Fruit fly (Drosophila melanogaster) whole organism, embryonic: ENCODE measurements around the gene CG14646.
A peak's percentile ranks its signal among the peaks of the same experiment; 100 is the strongest.

Experiments used
- Antp ChIP-seq: fragments of 200-800 bp; sonication (Bioruptor generic); optimal IDR thresholded peaks from 3 replicates; lab custom pipeline; 2016; ENCODE audit warnings: missing biosample characterization, missing genetic modification characterization
- Atf6 ChIP-seq: fragments of 200-800 bp; sonication (Bioruptor generic); IDR thresholded peaks from 2 replicates; pipeline ENCODE4 v1.3.6; 2022; ENCODE audit warnings: missing biosample characterization, missing genetic modification characterization
- B-H2 ChIP-seq: fragments of 200-800 bp; sonication (Bioruptor generic); optimal IDR thresholded peaks from 2 replicates; lab custom pipeline; 2018; ENCODE audit warnings: missing biosample characterization, mild to moderate bottlenecking, missing genetic modification characterization
- BtbVII ChIP-seq: fragments of 200-800 bp; sonication (Bioruptor generic); optimal IDR thresholded peaks from 3 replicates; lab custom pipeline; 2017; ENCODE audit warnings: missing biosample characterization, mild to moderate bottlenecking, missing genetic modification characterization
- CG11723 ChIP-seq: fragments of 200-800 bp; sonication (Bioruptor generic); optimal IDR thresholded peaks from 2 replicates; lab custom pipeline; 2017; ENCODE audit warnings: missing biosample characterization, mild to moderate bottlenecking, missing genetic modification characterization
- CG12744 ChIP-seq: fragments of 200-800 bp; sonication (Bioruptor generic); optimal IDR thresholded peaks from 2 replicates; lab custom pipeline; 2016; ENCODE audit warnings: missing biosample characterization, missing genetic modification characterization
- CG14667 ChIP-seq: fragments of 200-800 bp; sonication (Bioruptor generic); IDR thresholded peaks from 2 replicates; pipeline ENCODE4 v1.3.6; 2022; ENCODE audit warnings: missing biosample characterization, missing genetic modification characterization
- CG14860 ChIP-seq: fragments of 200-800 bp; sonication (Bioruptor generic); IDR thresholded peaks from 3 replicates; pipeline ENCODE4 v1.3.6; 2022; ENCODE audit warnings: missing biosample characterization, missing genetic modification characterization; ENCODE audit not compliant: partially characterized antibody
- CG15011 ChIP-seq: fragments of 200-800 bp; sonication (Bioruptor generic); optimal IDR thresholded peaks from 3 replicates; lab custom pipeline; 2018; ENCODE audit warnings: missing biosample characterization, mild to moderate bottlenecking, missing genetic modification characterization
- CG17328 ChIP-seq: fragments of 200-800 bp; sonication (Bioruptor generic); IDR thresholded peaks from 2 replicates; pipeline ENCODE4 v1.3.6; 2022; ENCODE audit warnings: missing biosample characterization, missing genetic modification characterization
- CG2116 ChIP-seq: fragments of 200-800 bp; sonication (Bioruptor generic); optimal IDR thresholded peaks from 3 replicates; lab custom pipeline; 2018; ENCODE audit warnings: missing biosample characterization, mild to moderate bottlenecking, missing genetic modification characterization
- CG2199 ChIP-seq: fragments of 200-800 bp; sonication (Bioruptor generic); IDR thresholded peaks from 3 replicates; pipeline ENCODE4 v1.3.6; 2022; ENCODE audit warnings: missing biosample characterization, missing genetic modification characterization
- CG34224 ChIP-seq: fragments of 200-800 bp; sonication (Bioruptor generic); IDR thresholded peaks from 3 replicates; pipeline ENCODE4 v1.3.6; 2022; ENCODE audit warnings: missing biosample characterization, missing genetic modification characterization; ENCODE audit not compliant: partially characterized antibody
- CG34376 ChIP-seq: fragments of 200-800 bp; sonication (Bioruptor generic); optimal IDR thresholded peaks from 2 replicates; lab custom pipeline; 2018; ENCODE audit warnings: missing biosample characterization, mild to moderate bottlenecking, missing genetic modification characterization
- CG43689 ChIP-seq: fragments of 200-800 bp; sonication (Bioruptor generic); IDR thresholded peaks from 2 replicates; pipeline ENCODE4 v1.3.6; 2022; ENCODE audit warnings: missing biosample characterization, missing genetic modification characterization
- CG8290 ChIP-seq, 3 experiments: fragments of 200-800 bp; sonication (Bioruptor generic); optimal IDR thresholded peaks; 2 replicates each; lab custom pipeline; 2016 to 2019; ENCODE audit warnings: missing biosample characterization in 3 of 3, missing genetic modification characterization in 3 of 3, mild to moderate bottlenecking in 2 of 3, moderate library complexity in 1 of 3
- CG8924 ChIP-seq: fragments of 200-800 bp; optimal IDR thresholded peaks from 3 replicates; lab custom pipeline; 2019; ENCODE audit warnings: missing biosample characterization, mild to moderate bottlenecking, missing genetic modification characterization, moderate library complexity
- CTCF ChIP-seq: fragments of 200-800 bp; sonication (Bioruptor generic); optimal IDR thresholded peaks from 2 replicates; lab custom pipeline; 2017; ENCODE audit warnings: missing biosample characterization, mild to moderate bottlenecking, missing genetic modification characterization, moderate library complexity
- CrebB ChIP-seq: fragments of 200-800 bp; sonication (Bioruptor generic); optimal IDR thresholded peaks from 3 replicates; lab custom pipeline; 2018; ENCODE audit warnings: missing biosample characterization, mild to moderate bottlenecking, missing genetic modification characterization
- D19A ChIP-seq: fragments of 200-800 bp; optimal IDR thresholded peaks from 3 replicates; lab custom pipeline; 2019; ENCODE audit warnings: missing biosample characterization, mild to moderate bottlenecking, missing genetic modification characterization, moderate library complexity
- Dref ChIP-seq: fragments of 200-800 bp; sonication (Bioruptor generic); IDR thresholded peaks from 2 replicates; pipeline ENCODE4 v1.3.6; 2022; ENCODE audit warnings: missing biosample characterization, missing genetic modification characterization
- HLHmδ ChIP-seq: fragments of 200-800 bp; sonication (Bioruptor generic); optimal IDR thresholded peaks from 2 replicates; lab custom pipeline; 2018; ENCODE audit warnings: missing biosample characterization, mild to moderate bottlenecking, missing genetic modification characterization, moderate library complexity
- Hmr ChIP-seq: fragments of 200-800 bp; sonication (Bioruptor generic); optimal IDR thresholded peaks from 3 replicates; lab custom pipeline; 2017; ENCODE audit warnings: mild to moderate bottlenecking, missing biosample characterization, missing genetic modification reagents, missing genetic modification characterization
- Hmx ChIP-seq: fragments of 200-800 bp; sonication (Bioruptor generic); optimal IDR thresholded peaks from 2 replicates; lab custom pipeline; 2016; ENCODE audit warnings: missing biosample characterization, missing genetic modification characterization
- Hr78 ChIP-seq, 2 experiments: fragments of 200-800 bp in 1 of 2; fragments of >200 bp in 1 of 2; sonication (Bioruptor generic) in 1 of 2; optimal IDR thresholded peaks; 2 replicates each; lab custom pipeline; 2017 to 2019; ENCODE audit warnings: missing biosample characterization in 2 of 2, missing genetic modification characterization in 2 of 2, mild to moderate bottlenecking in 1 of 2, moderate library complexity in 1 of 2
- Kr ChIP-seq: fragments of 200-800 bp; sonication (Bioruptor generic); optimal IDR thresholded peaks from 2 replicates; lab custom pipeline; 2017; ENCODE audit warnings: missing biosample characterization, mild to moderate bottlenecking, missing genetic modification characterization
- Mad ChIP-seq: fragments of 200-800 bp; sonication (Bioruptor generic); optimal IDR thresholded peaks from 2 replicates; lab custom pipeline; 2016; ENCODE audit warnings: missing biosample characterization, missing genetic modification characterization
- Meics ChIP-seq: fragments of 200-800 bp; sonication (Bioruptor generic); optimal IDR thresholded peaks from 2 replicates; lab custom pipeline; 2017; ENCODE audit warnings: missing biosample characterization, mild to moderate bottlenecking, missing genetic modification characterization
- NFAT ChIP-seq: fragments of 200-800 bp; sonication (Bioruptor generic); IDR thresholded peaks from 2 replicates; pipeline ENCODE4 v1.3.6; 2022; ENCODE audit warnings: missing biosample characterization, missing genetic modification characterization
- Opbp ChIP-seq: fragments of 200-800 bp; sonication (Bioruptor generic); IDR thresholded peaks from 3 replicates; pipeline ENCODE4 v1.3.6; 2022; ENCODE audit warnings: missing biosample characterization, missing genetic modification characterization; ENCODE audit not compliant: partially characterized antibody
- Ravus ChIP-seq: fragments of 200-800 bp; sonication (Bioruptor generic); IDR thresholded peaks from 2 replicates; pipeline ENCODE4 v1.3.6; 2022; ENCODE audit warnings: missing biosample characterization, missing genetic modification characterization
- Tbp ChIP-seq: fragments of >200 bp; optimal IDR thresholded peaks from 2 replicates; lab custom pipeline; 2018; ENCODE audit warnings: missing biosample characterization, missing genetic modification characterization
- Trl ChIP-seq, 3 experiments: fragments of >200 bp in 2 of 3; fragments of 200-800 bp in 1 of 3; sonication (Bioruptor generic) in 1 of 3; optimal IDR thresholded peaks; 2 replicates in 1 of 3; 3 replicates in 2 of 3; lab custom pipeline; 2016 to 2017; ENCODE audit warnings: missing biosample characterization in 1 of 3, missing genetic modification characterization in 1 of 3
- ara ChIP-seq: fragments of 200-800 bp; sonication (Bioruptor generic); IDR thresholded peaks from 2 replicates; pipeline ENCODE4 v1.3.6; 2022; ENCODE audit warnings: missing biosample characterization, missing genetic modification characterization
- ase ChIP-seq: fragments of 200-800 bp; sonication (Bioruptor generic); IDR thresholded peaks from 3 replicates; pipeline ENCODE4 v1.3.6; 2022; ENCODE audit warnings: missing biosample characterization, missing genetic modification characterization
- bbx ChIP-seq: fragments of 200-800 bp; sonication (Bioruptor generic); IDR thresholded peaks from 2 replicates; pipeline ENCODE4 v1.3.6; 2022; ENCODE audit warnings: missing biosample characterization, missing genetic modification characterization; ENCODE audit not compliant: partially characterized antibody
- da ChIP-seq: fragments of 200-800 bp; sonication (Bioruptor generic); optimal IDR thresholded peaks from 2 replicates; lab custom pipeline; 2016; ENCODE audit warnings: missing biosample characterization, missing genetic modification characterization
- esg ChIP-seq: fragments of 200-800 bp; sonication (Bioruptor generic); conservative IDR thresholded peaks from 2 replicates; pipeline ENCODE4 v1.3.6; 2022; ENCODE audit warnings: missing biosample characterization, missing genetic modification characterization
- eve ChIP-seq, 2 experiments: fragments of >200 bp; optimal IDR thresholded peaks; 2 replicates each; lab custom pipeline; 2017; ENCODE audit warnings: missing biosample characterization in 2 of 2, missing genetic modification characterization in 2 of 2
- hkb ChIP-seq, 2 experiments: fragments of 200-800 bp in 1 of 2; fragments of >200 bp in 1 of 2; sonication (Bioruptor generic) in 1 of 2; IDR thresholded peaks in 1 of 2; optimal IDR thresholded peaks in 1 of 2; 2 replicates each; pipeline versions ENCODE4 v1.3.6 to Lab custom; 2017 to 2022; ENCODE audit warnings: missing biosample characterization in 1 of 2, missing genetic modification characterization in 1 of 2
- lilli ChIP-seq: fragments of 200-800 bp; sonication (Bioruptor generic); optimal IDR thresholded peaks from 3 replicates; lab custom pipeline; 2016; ENCODE audit warnings: missing biosample characterization, missing genetic modification characterization
- nerfin-2 ChIP-seq: fragments of 200-800 bp; sonication (Bioruptor generic); IDR thresholded peaks from 2 replicates; pipeline ENCODE4 v1.3.6; 2022; ENCODE audit warnings: missing biosample characterization, missing genetic modification characterization; ENCODE audit not compliant: partially characterized antibody
- pzg ChIP-seq: fragments of 200-800 bp; sonication (Bioruptor generic); optimal IDR thresholded peaks from 3 replicates; lab custom pipeline; 2018; ENCODE audit warnings: missing biosample characterization, mild to moderate bottlenecking, missing genetic modification characterization, moderate library complexity
- row ChIP-seq: fragments of 200-800 bp; sonication (Bioruptor generic); IDR thresholded peaks from 3 replicates; pipeline ENCODE4 v1.3.6; 2022; ENCODE audit warnings: missing biosample characterization, missing genetic modification characterization
- scrt ChIP-seq: fragments of 200-800 bp; sonication (Bioruptor generic); optimal IDR thresholded peaks from 2 replicates; lab custom pipeline; 2018; ENCODE audit warnings: missing biosample characterization, mild to moderate bottlenecking, missing genetic modification characterization, moderate library complexity
- sens ChIP-seq: fragments of 200-800 bp; sonication (Bioruptor generic); peaks from one replicate; lab custom pipeline; 2016; ENCODE audit warnings: missing biosample characterization, missing genetic modification characterization
- seq ChIP-seq: fragments of 200-800 bp; sonication (Bioruptor generic); IDR thresholded peaks from 2 replicates; pipeline ENCODE4 v1.3.6; 2022; ENCODE audit warnings: missing biosample characterization, missing genetic modification characterization
- tap ChIP-seq: fragments of 200-800 bp; optimal IDR thresholded peaks from 3 replicates; lab custom pipeline; 2019; ENCODE audit warnings: missing biosample characterization, mild to moderate bottlenecking, missing genetic modification characterization, moderate library complexity
- zf30C ChIP-seq: fragments of 200-800 bp; sonication (Bioruptor generic); optimal IDR thresholded peaks from 3 replicates; lab custom pipeline; 2018; ENCODE audit warnings: missing biosample characterization, mild to moderate bottlenecking, missing genetic modification characterization
- zfh2 ChIP-seq: fragments of 200-800 bp; sonication (Bioruptor generic); optimal IDR thresholded peaks from 2 replicates; lab custom pipeline; 2016; ENCODE audit warnings: missing biosample characterization, missing genetic modification characterization

The CG14646 gene

dm6 chr3R:4359625-4360024 is 30.5 kb upstream of the CG14646 start, which contains the start of gene CG1090 (continued):
- TF ChIP-seq Tbp (GFP tag; lab: Kevin White, UChicago), result no peak
- TF ChIP-seq tap (tag; lab: Kevin White, UChicago), result no peak
- peak; percentile 55 for TF ChIP-seq BtbVII (GFP tag; lab: Kevin White, UChicago)
- TF ChIP-seq CG34224 (GFP tag; lab: Robert Waterston, UW), result no peak
- TF ChIP-seq lilli (GFP tag; lab: Kevin White, UChicago), result no peak
- TF ChIP-seq zf30C (GFP tag; lab: Kevin White, UChicago), result no peak
- TF ChIP-seq Mad, result no peak
- no peak for TF ChIP-seq Hmx (GFP tag; lab: Kevin White, UChicago)
- 0 out of 2 replicates have a peak, but pooled peaks have one; percentile 4 for TF ChIP-seq ara
- no peak for TF ChIP-seq D19A (tag; lab: Kevin White, UChicago)
- TF ChIP-seq sens (GFP tag; lab: Kevin White, UChicago), result no peak
- TF ChIP-seq CrebB (tag; lab: Kevin White, UChicago), result peak; percentile 37
- TF ChIP-seq bbx (GFP tag; lab: Robert Waterston, UW), result no peak
- TF ChIP-seq Dref, result no peak
- TF ChIP-seq CG8924, result no peak
- no peak for TF ChIP-seq nerfin-2 (GFP tag; lab: Robert Waterston, UW)
- TF ChIP-seq esg, result no peak
- 0 out of 3 replicates have a peak, but pooled peaks have one; percentile 36 for TF ChIP-seq CG2199 (GFP tag; lab: Robert Waterston, UW)
- no peak for TF ChIP-seq da (GFP tag; lab: Kevin White, UChicago)
- TF ChIP-seq CG34376 (GFP tag; lab: Kevin White, UChicago), result peak; percentile 73
- peak; percentile 46 for TF ChIP-seq CG2116 (GFP tag; lab: Kevin White, UChicago)
- no peak for TF ChIP-seq Opbp
- no peak for TF ChIP-seq Atf6 (GFP tag; lab: Robert Waterston, UW)
- no peak for TF ChIP-seq Ravus
- TF ChIP-seq NFAT (GFP tag; lab: Robert Waterston, UW), result peak; percentile 30; the same call in 1 of the 2 replicates
- no peak for TF ChIP-seq Antp (GFP tag; lab: Kevin White, UChicago)
- peak; percentile 4 for TF ChIP-seq HLHmδ (GFP tag; lab: Kevin White, UChicago)
- no peak for TF ChIP-seq eve (GFP tag; optimal IDR thresholded peaks at IDR 0.05; lab: Kevin White, UChicago)
- no peak for TF ChIP-seq Trl (optimal IDR thresholded peaks at IDR 0.05; lab: Kevin White, UChicago)
- no peak for TF ChIP-seq Trl (GFP tag; optimal IDR thresholded peaks at IDR 0.05; lab: Kevin White, UChicago)
- no peak for TF ChIP-seq Kr
- TF ChIP-seq CTCF (GFP tag; lab: Kevin White, UChicago), result peak; percentile 90
- no peak for TF ChIP-seq CG14860 (GFP tag; lab: Robert Waterston, UW)
- TF ChIP-seq hkb (optimal IDR thresholded peaks at IDR 0.05; lab: Kevin White, UChicago), result no peak
- TF ChIP-seq hkb (GFP tag; IDR thresholded peaks at IDR 0.05; lab: Robert Waterston, UW), result peak; percentile 56; the same call in 1 of the 2 replicates
- TF ChIP-seq scrt (GFP tag; lab: Kevin White, UChicago), result peak; percentile 38
- peak; percentile 15 for TF ChIP-seq pzg (GFP tag; lab: Kevin White, UChicago)
- TF ChIP-seq row (GFP tag; lab: Robert Waterston, UW), result no peak
- no peak for TF ChIP-seq CG12744 (GFP tag; lab: Kevin White, UChicago)
- no peak for TF ChIP-seq ase (GFP tag; lab: Robert Waterston, UW)
- TF ChIP-seq CG43689 (GFP tag; lab: Robert Waterston, UW), result no peak
- peak; percentile 5 for TF ChIP-seq B-H2 (GFP tag; lab: Kevin White, UChicago)
- TF ChIP-seq seq (GFP tag; lab: Robert Waterston, UW), result no peak
- TF ChIP-seq CG17328 (GFP tag; lab: Robert Waterston, UW), result peak; percentile 23; the same call in 1 of the 2 replicates
- TF ChIP-seq Meics, result peak; percentile 52
- no peak for TF ChIP-seq CG8290 (GFP tag; optimal IDR thresholded peaks at IDR 0.05; lab: Kevin White, UChicago)
- TF ChIP-seq CG8290 (tag; optimal IDR thresholded peaks at IDR 0.05; lab: Kevin White, UChicago), result peak in 1 of 2 experiments; percentile 56
- no peak for TF ChIP-seq Hr78 (GFP tag; optimal IDR thresholded peaks at IDR 0.05; lab: Kevin White, UChicago)
- TF ChIP-seq zfh2, result no peak
- no peak for TF ChIP-seq CG14667 (GFP tag; lab: Robert Waterston, UW)
- peak; percentile 47 for TF ChIP-seq Hmr (GFP tag; lab: Kevin White, UChicago)
- TF ChIP-seq CG15011 (GFP tag; lab: Kevin White, UChicago), result no peak
- TF ChIP-seq CG11723 (GFP tag; lab: Kevin White, UChicago), result no peak
